Worm (Caenorhabditis elegans): ENCODE data around the gene msp-65.

ce11 chrIV:5364135-5364609, 47.8 kb downstream of the msp-65 start, which contains the start of the genes hda-6 and F41H10.4:
- TF ChIP-seq che-1 (tag; optimal IDR thresholded peaks at IDR 0.05) (no peak), tbx-7 (tag; optimal IDR thresholded peaks at IDR 0.05) (peak; percentile 54), unc-86 (tag; optimal IDR thresholded peaks at IDR 0.05) (no peak)
